Worm (Caenorhabditis elegans): ENCODE data around the gene Y9C9A.8.

DNA sequence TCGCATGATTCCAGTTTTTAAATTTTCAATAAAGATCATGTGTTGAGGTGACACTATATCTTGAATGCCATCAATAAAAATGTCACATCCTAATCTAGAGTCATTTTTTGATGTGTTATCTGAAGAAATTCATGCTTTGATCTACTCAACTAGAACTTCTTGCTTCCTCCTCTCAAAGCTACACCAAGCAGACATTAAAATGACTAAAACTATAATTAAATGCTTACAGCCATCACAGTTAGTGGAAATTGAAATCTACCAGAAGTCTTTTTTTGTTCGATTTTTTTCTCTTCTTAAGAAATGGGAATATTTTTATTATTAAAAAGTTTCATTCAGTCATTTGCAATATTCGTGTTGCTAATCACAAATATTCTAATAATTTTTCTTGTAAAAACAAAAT is 12.4 kb upstream of the Y9C9A.8 start, which contains the start of gene str-158:
- TF ChIP-seq ama-1 (optimal IDR thresholded peaks at IDR 0.05), result no peak
- TF ChIP-seq nhr-77 (tag; optimal IDR thresholded peaks at IDR 0.05), result no peak

All from whole organism, L2 larva.